Fruit fly (Drosophila melanogaster) whole organism, embryonic: Measurements from ENCODE around the gene CG1801.

Source experiments
- Aef1 ChIP-seq: fragments of 200-800 bp; sonication (Bioruptor generic); IDR thresholded peaks from 3 replicates; pipeline ENCODE4 v1.3.6; 2022; ENCODE audit warnings: missing biosample characterization, missing genetic modification characterization
- Blimp-1 ChIP-seq: fragments of 200-800 bp; sonication (Bioruptor generic); optimal IDR thresholded peaks from 3 replicates; lab custom pipeline; 2018; ENCODE audit warnings: missing biosample characterization, missing genetic modification characterization, mild to moderate bottlenecking, moderate library complexity, missing genetic modification reagents
- CG10147 ChIP-seq: fragments of 200-800 bp; sonication (Bioruptor generic); optimal IDR thresholded peaks from 2 replicates; lab custom pipeline; 2019; ENCODE audit warnings: missing biosample characterization, mild to moderate bottlenecking, missing genetic modification characterization, moderate library complexity
- CG10654 ChIP-seq: fragments of 200-800 bp; sonication (Bioruptor generic); optimal IDR thresholded peaks from 2 replicates; lab custom pipeline; 2016; ENCODE audit warnings: missing biosample characterization, missing genetic modification characterization
- CG10979 ChIP-seq: fragments of 200-800 bp; sonication (Bioruptor generic); optimal IDR thresholded peaks from 2 replicates; lab custom pipeline; 2018; ENCODE audit warnings: missing biosample characterization, mild to moderate bottlenecking, missing genetic modification characterization, moderate library complexity
- CG11504 ChIP-seq: fragments of 200-800 bp; sonication (Bioruptor generic); optimal IDR thresholded peaks from 3 replicates; lab custom pipeline; 2019; ENCODE audit warnings: missing biosample characterization, mild to moderate bottlenecking, missing genetic modification characterization, moderate library complexity
- CG11695 ChIP-seq: fragments of 200-800 bp; sonication (Bioruptor generic); IDR thresholded peaks from 3 replicates; pipeline ENCODE4 v1.3.6; 2022; ENCODE audit warnings: missing biosample characterization, missing genetic modification characterization
- CG13424 ChIP-seq: fragments of 200-800 bp; sonication (Bioruptor generic); optimal IDR thresholded peaks from 2 replicates; lab custom pipeline; 2019; ENCODE audit warnings: missing biosample characterization, mild to moderate bottlenecking, missing genetic modification characterization, moderate library complexity
- CG15073 ChIP-seq: fragments of 200-800 bp; sonication (Bioruptor generic); optimal IDR thresholded peaks from 2 replicates; lab custom pipeline; 2016; ENCODE audit warnings: missing biosample characterization, missing genetic modification characterization
- CG15696 ChIP-seq: fragments of 200-800 bp; sonication (Bioruptor generic); optimal IDR thresholded peaks from 2 replicates; lab custom pipeline; 2019; ENCODE audit warnings: missing biosample characterization, mild to moderate bottlenecking, missing genetic modification characterization, moderate library complexity
- CG16815 ChIP-seq: fragments of 200-800 bp; sonication (Bioruptor generic); optimal IDR thresholded peaks from 3 replicates; lab custom pipeline; 2017; ENCODE audit warnings: missing biosample characterization, mild to moderate bottlenecking, missing genetic modification characterization
- CG17802 ChIP-seq: fragments of 200-800 bp; sonication (Bioruptor generic); optimal IDR thresholded peaks from 2 replicates; lab custom pipeline; 2018; ENCODE audit warnings: missing biosample characterization, mild to moderate bottlenecking, missing genetic modification characterization, moderate library complexity
- CG2712 ChIP-seq: fragments of 200-800 bp; optimal IDR thresholded peaks from 3 replicates; lab custom pipeline; 2019; ENCODE audit warnings: missing biosample characterization, mild to moderate bottlenecking, missing genetic modification characterization, moderate library complexity
- CG3163 ChIP-seq: fragments of 200-800 bp; sonication (Bioruptor generic); optimal IDR thresholded peaks from 3 replicates; lab custom pipeline; 2016; ENCODE audit warnings: missing biosample characterization, missing genetic modification characterization
- CG34224 ChIP-seq: fragments of 200-800 bp; sonication (Bioruptor generic); IDR thresholded peaks from 3 replicates; pipeline ENCODE4 v1.3.6; 2022; ENCODE audit warnings: missing biosample characterization, missing genetic modification characterization; ENCODE audit not compliant: partially characterized antibody
- CG3726 ChIP-seq: fragments of 200-800 bp; sonication (Bioruptor generic); IDR thresholded peaks from 3 replicates; pipeline ENCODE4, ENCODE4 v1.3.6; 2022; ENCODE audit warnings: missing biosample characterization, missing genetic modification characterization
- CG4282 ChIP-seq: fragments of 200-800 bp; sonication (Bioruptor generic); optimal IDR thresholded peaks from 2 replicates; lab custom pipeline; 2016; ENCODE audit warnings: missing biosample characterization, missing genetic modification characterization
- CG7786 ChIP-seq: fragments of 200-800 bp; sonication (Bioruptor generic); optimal IDR thresholded peaks from 2 replicates; lab custom pipeline; 2016; ENCODE audit warnings: missing biosample characterization, missing genetic modification characterization
- CG8281 ChIP-seq: fragments of 200-800 bp; sonication (Bioruptor generic); optimal IDR thresholded peaks from 2 replicates; lab custom pipeline; 2018; ENCODE audit warnings: missing biosample characterization, mild to moderate bottlenecking, missing genetic modification characterization, moderate library complexity
- CkIIα-i1 ChIP-seq: fragments of 200-800 bp; sonication (Bioruptor generic); IDR thresholded peaks from 2 replicates; pipeline ENCODE4 v1.3.6; 2022; ENCODE audit warnings: missing biosample characterization, missing genetic modification characterization
- Dbx ChIP-seq: fragments of 200-800 bp; sonication (Bioruptor generic); IDR thresholded peaks from 3 replicates; pipeline ENCODE4 v1.3.6; 2022; ENCODE audit warnings: missing biosample characterization, missing genetic modification characterization
- E2f2 ChIP-seq: fragments of 200-800 bp; sonication (Bioruptor generic); IDR thresholded peaks from 2 replicates; pipeline ENCODE4 v1.3.6; 2022; ENCODE audit warnings: missing biosample characterization, missing genetic modification characterization
- H2.0 ChIP-seq: fragments of 200-800 bp; sonication (Bioruptor generic); IDR thresholded peaks from 2 replicates; pipeline ENCODE4 v1.3.6; 2022; ENCODE audit warnings: missing biosample characterization, missing genetic modification characterization
- HLHmδ ChIP-seq: fragments of 200-800 bp; sonication (Bioruptor generic); optimal IDR thresholded peaks from 2 replicates; lab custom pipeline; 2018; ENCODE audit warnings: missing biosample characterization, mild to moderate bottlenecking, missing genetic modification characterization, moderate library complexity
- Hey ChIP-seq: fragments of 200-800 bp; sonication (Bioruptor generic); optimal IDR thresholded peaks from 3 replicates; lab custom pipeline; 2018; ENCODE audit warnings: missing biosample characterization, mild to moderate bottlenecking, missing genetic modification characterization
- Hmr ChIP-seq: fragments of 200-800 bp; sonication (Bioruptor generic); optimal IDR thresholded peaks from 3 replicates; lab custom pipeline; 2017; ENCODE audit warnings: mild to moderate bottlenecking, missing biosample characterization, missing genetic modification reagents, missing genetic modification characterization
- Hr78 ChIP-seq, 2 experiments: fragments of 200-800 bp in 1 of 2; fragments of >200 bp in 1 of 2; sonication (Bioruptor generic) in 1 of 2; optimal IDR thresholded peaks; 2 replicates each; lab custom pipeline; 2017 to 2019; ENCODE audit warnings: missing biosample characterization in 2 of 2, missing genetic modification characterization in 2 of 2, mild to moderate bottlenecking in 1 of 2, moderate library complexity in 1 of 2
- Jarid2 ChIP-seq: fragments of 200-800 bp; sonication (Bioruptor generic); optimal IDR thresholded peaks from 3 replicates; lab custom pipeline; 2017; ENCODE audit warnings: mild to moderate bottlenecking, missing biosample characterization, missing genetic modification reagents, missing genetic modification characterization
- Lpt ChIP-seq: fragments of >200 bp; optimal IDR thresholded peaks from 2 replicates; lab custom pipeline; 2018; ENCODE audit warnings: missing biosample characterization, missing genetic modification characterization
- Max ChIP-seq: fragments of 200-800 bp; sonication (Bioruptor generic); optimal IDR thresholded peaks from 2 replicates; lab custom pipeline; 2016; ENCODE audit warnings: missing biosample characterization, mild to moderate bottlenecking, missing genetic modification characterization
- Mrtf ChIP-seq: fragments of 200-800 bp; sonication (Bioruptor generic); IDR thresholded peaks from 3 replicates; pipeline ENCODE4 v1.3.6; 2022; ENCODE audit warnings: missing biosample characterization, missing genetic modification characterization
- Myb ChIP-seq: fragments of 200-800 bp; sonication (Bioruptor generic); optimal IDR thresholded peaks from 2 replicates; lab custom pipeline; 2016; ENCODE audit warnings: missing biosample characterization, missing genetic modification characterization
- Poxn ChIP-seq: fragments of 200-800 bp; sonication (Bioruptor generic); IDR thresholded peaks from 2 replicates; pipeline ENCODE4 v1.3.6; 2022; ENCODE audit warnings: missing biosample characterization, missing genetic modification characterization
- Ravus ChIP-seq: fragments of 200-800 bp; sonication (Bioruptor generic); IDR thresholded peaks from 2 replicates; pipeline ENCODE4 v1.3.6; 2022; ENCODE audit warnings: missing biosample characterization, missing genetic modification characterization
- Tbp ChIP-seq: fragments of >200 bp; optimal IDR thresholded peaks from 2 replicates; lab custom pipeline; 2018; ENCODE audit warnings: missing biosample characterization, missing genetic modification characterization
- Trl ChIP-seq, 3 experiments: fragments of >200 bp in 2 of 3; fragments of 200-800 bp in 1 of 3; sonication (Bioruptor generic) in 1 of 3; optimal IDR thresholded peaks; 2 replicates in 1 of 3; 3 replicates in 2 of 3; lab custom pipeline; 2016 to 2017; ENCODE audit warnings: missing biosample characterization in 1 of 3, missing genetic modification characterization in 1 of 3
- ase ChIP-seq: fragments of 200-800 bp; sonication (Bioruptor generic); IDR thresholded peaks from 3 replicates; pipeline ENCODE4 v1.3.6; 2022; ENCODE audit warnings: missing biosample characterization, missing genetic modification characterization
- bab2 ChIP-seq: fragments of 200-800 bp; sonication (Bioruptor generic); optimal IDR thresholded peaks from 2 replicates; lab custom pipeline; 2016; ENCODE audit warnings: missing biosample characterization, missing genetic modification characterization
- btn ChIP-seq: fragments of 200-800 bp; sonication (Bioruptor generic); optimal IDR thresholded peaks from 2 replicates; lab custom pipeline; 2016; ENCODE audit warnings: missing biosample characterization, missing genetic modification characterization
- ci ChIP-seq: fragments of 200-800 bp; sonication (Bioruptor generic); IDR thresholded peaks from 3 replicates; pipeline ENCODE4 v1.3.6; 2022; ENCODE audit warnings: missing biosample characterization, missing genetic modification characterization
- esg ChIP-seq: fragments of 200-800 bp; sonication (Bioruptor generic); conservative IDR thresholded peaks from 2 replicates; pipeline ENCODE4 v1.3.6; 2022; ENCODE audit warnings: missing biosample characterization, missing genetic modification characterization
- fu2 ChIP-seq: fragments of 200-800 bp; sonication (Bioruptor generic); optimal IDR thresholded peaks from 2 replicates; lab custom pipeline; 2016; ENCODE audit warnings: missing biosample characterization, missing genetic modification characterization
- gcm2 ChIP-seq: fragments of 200-800 bp; sonication (Bioruptor generic); optimal IDR thresholded peaks from 2 replicates; lab custom pipeline; 2016; ENCODE audit warnings: missing biosample characterization, missing genetic modification characterization
- lmd ChIP-seq: fragments of 200-800 bp; sonication (Bioruptor generic); IDR thresholded peaks from 2 replicates; pipeline ENCODE4 v1.3.6; 2022; ENCODE audit warnings: missing biosample characterization, missing genetic modification characterization
- mld ChIP-seq: fragments of 200-800 bp; sonication (Bioruptor generic); IDR thresholded peaks from 3 replicates; pipeline ENCODE4 v1.3.6; 2022; ENCODE audit warnings: missing biosample characterization, missing genetic modification characterization; ENCODE audit not compliant: partially characterized antibody
- nerfin-2 ChIP-seq: fragments of 200-800 bp; sonication (Bioruptor generic); IDR thresholded peaks from 2 replicates; pipeline ENCODE4 v1.3.6; 2022; ENCODE audit warnings: missing biosample characterization, missing genetic modification characterization; ENCODE audit not compliant: partially characterized antibody
- pnt ChIP-seq: fragments of 200-800 bp; sonication (Bioruptor generic); optimal IDR thresholded peaks from 3 replicates; lab custom pipeline; 2016; ENCODE audit warnings: missing biosample characterization, missing genetic modification characterization
- scrt ChIP-seq: fragments of 200-800 bp; sonication (Bioruptor generic); optimal IDR thresholded peaks from 2 replicates; lab custom pipeline; 2018; ENCODE audit warnings: missing biosample characterization, mild to moderate bottlenecking, missing genetic modification characterization, moderate library complexity
- tin ChIP-seq: fragments of 200-800 bp; sonication (Bioruptor generic); optimal IDR thresholded peaks from 3 replicates; lab custom pipeline; 2016; ENCODE audit warnings: missing biosample characterization, missing genetic modification characterization
- zfh2 ChIP-seq: fragments of 200-800 bp; sonication (Bioruptor generic); optimal IDR thresholded peaks from 2 replicates; lab custom pipeline; 2016; ENCODE audit warnings: missing biosample characterization, missing genetic modification characterization

The CG1801 gene

dm6 chrX:21349800-21350309 is 32.5 kb upstream of the CG1801 start, which contains the start of the genes peng and sol (continued):
- peak; percentile 44 for TF ChIP-seq Myb
- TF ChIP-seq fu2 (GFP tag; lab: Kevin White, UChicago), result peak; percentile 65
- TF ChIP-seq ci (GFP tag; lab: Robert Waterston, UW), result peak; percentile 51; the same call in 1 of the 3 replicates
- peak; percentile 72 for TF ChIP-seq CG10147 (GFP tag; lab: Kevin White, UChicago)
- TF ChIP-seq HLHmδ (GFP tag; lab: Kevin White, UChicago), result peak; percentile 43
- no peak for TF ChIP-seq CkIIα-i1 (GFP tag; lab: Robert Waterston, UW)
- peak; percentile 58 for TF ChIP-seq lmd (GFP tag; lab: Robert Waterston, UW)
- peak; percentile 52; the same call in 1 of the 3 replicates for TF ChIP-seq Mrtf (GFP tag; lab: Robert Waterston, UW)
- peak; percentile 59 for TF ChIP-seq tin (GFP tag; lab: Kevin White, UChicago)
- peak; percentile 27 for TF ChIP-seq scrt
- TF ChIP-seq CG15696 (tag; lab: Kevin White, UChicago), result peak; percentile 60
- TF ChIP-seq CG34224, result no peak
- TF ChIP-seq CG4282 (GFP tag; lab: Kevin White, UChicago), result peak; percentile 34
- peak; percentile 55 for TF ChIP-seq CG10979 (tag; lab: Kevin White, UChicago)
- TF ChIP-seq zfh2, result peak; percentile 78
- TF ChIP-seq CG10654 (GFP tag; lab: Kevin White, UChicago), result peak; percentile 61
- no peak for TF ChIP-seq CG17802 (tag; lab: Kevin White, UChicago)
- TF ChIP-seq Tbp, result no peak
- no peak for TF ChIP-seq CG3726 (GFP tag; lab: Robert Waterston, UW)
- peak; percentile 38 for TF ChIP-seq CG8281 (tag; lab: Kevin White, UChicago)
- peak; percentile 74 for TF ChIP-seq CG13424 (tag; lab: Kevin White, UChicago)
- TF ChIP-seq Hr78 (GFP tag; optimal IDR thresholded peaks at IDR 0.05; lab: Kevin White, UChicago), result no peak
- TF ChIP-seq CG11695, result peak; percentile 54; the same call in 2 of the 3 replicates
- no peak for TF ChIP-seq Lpt
- TF ChIP-seq CG3163 (GFP tag; lab: Kevin White, UChicago), result peak; percentile 45
- TF ChIP-seq gcm2, result peak; percentile 39
- TF ChIP-seq Hey, result no peak
- peak; percentile 46 for TF ChIP-seq E2f2
- no peak for TF ChIP-seq Jarid2 (GFP tag; lab: Kevin White, UChicago)
- peak; percentile 82 for TF ChIP-seq Hmr (GFP tag; lab: Kevin White, UChicago)
- TF ChIP-seq CG16815, result peak; percentile 77
- TF ChIP-seq ase (GFP tag; lab: Robert Waterston, UW), result 0 out of 3 replicates have a peak, but pooled peaks have one; percentile 15
- TF ChIP-seq esg (GFP tag; lab: Robert Waterston, UW), result peak; percentile 53
- peak; percentile 52 for TF ChIP-seq btn (GFP tag; lab: Kevin White, UChicago)
- TF ChIP-seq CG7786 (GFP tag; lab: Kevin White, UChicago), result peak; percentile 72
- peak; percentile 56 for TF ChIP-seq Aef1 (GFP tag; lab: Robert Waterston, UW)
- TF ChIP-seq bab2 (GFP tag; lab: Kevin White, UChicago), result peak; percentile 78
- TF ChIP-seq CG2712 (tag; lab: Kevin White, UChicago), result peak; percentile 65
- TF ChIP-seq H2.0, result peak; percentile 64
- no peak for TF ChIP-seq Dbx (GFP tag; lab: Robert Waterston, UW)
- no peak for TF ChIP-seq nerfin-2 (GFP tag; lab: Robert Waterston, UW)
- no peak for TF ChIP-seq CG11504 (tag; lab: Kevin White, UChicago)
- TF ChIP-seq Poxn (GFP tag; lab: Robert Waterston, UW), result no peak
- TF ChIP-seq Trl (optimal IDR thresholded peaks at IDR 0.05; lab: Kevin White, UChicago), result no peak
- peak; percentile 58 for TF ChIP-seq Trl (GFP tag; optimal IDR thresholded peaks at IDR 0.05; lab: Kevin White, UChicago)
- no peak for TF ChIP-seq CG15073 (GFP tag; lab: Kevin White, UChicago)
- TF ChIP-seq Ravus (GFP tag; lab: Robert Waterston, UW), result no peak
- TF ChIP-seq mld (GFP tag; lab: Robert Waterston, UW), result no peak
- TF ChIP-seq pnt, result peak; percentile 59
- peak; percentile 57 for TF ChIP-seq Blimp-1 (GFP tag; lab: Kevin White, UChicago)
- TF ChIP-seq Max (GFP tag; lab: Kevin White, UChicago), result peak; percentile 80
